Fruit fly (Drosophila melanogaster) whole organism, larva: ENCODE data around the gene Jupiter.
A peak's percentile ranks its signal among the peaks of the same experiment; 100 is the strongest.

ENCODE experiments used
- noc ChIP-seq: fragments of 200-800 bp; sonication (Bioruptor generic); optimal IDR thresholded peaks from 3 replicates; lab custom pipeline; 2019; ENCODE audit warnings: missing biosample characterization, mild to moderate bottlenecking, missing genetic modification characterization, moderate library complexity

The Jupiter gene

DNA sequence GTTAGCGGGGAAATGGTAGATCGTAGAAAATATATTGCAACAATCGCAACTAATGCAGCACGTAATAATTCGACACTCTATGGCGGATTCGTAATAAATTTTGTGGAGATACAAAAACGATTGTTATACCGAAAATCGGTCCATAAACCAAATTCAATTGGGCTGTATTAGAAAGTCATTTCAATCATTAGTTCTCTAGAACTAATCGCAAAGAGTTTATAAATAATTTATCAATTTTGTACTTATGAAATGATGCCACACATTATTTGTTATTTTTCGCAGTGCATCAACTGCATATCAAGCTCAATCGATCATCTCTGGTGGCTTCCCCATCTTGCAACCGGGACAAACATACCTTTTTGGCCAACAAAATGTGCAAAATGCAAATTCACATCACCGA, 7.2 kb downstream of the Jupiter start:
- no peak for TF ChIP-seq noc

DNA sequence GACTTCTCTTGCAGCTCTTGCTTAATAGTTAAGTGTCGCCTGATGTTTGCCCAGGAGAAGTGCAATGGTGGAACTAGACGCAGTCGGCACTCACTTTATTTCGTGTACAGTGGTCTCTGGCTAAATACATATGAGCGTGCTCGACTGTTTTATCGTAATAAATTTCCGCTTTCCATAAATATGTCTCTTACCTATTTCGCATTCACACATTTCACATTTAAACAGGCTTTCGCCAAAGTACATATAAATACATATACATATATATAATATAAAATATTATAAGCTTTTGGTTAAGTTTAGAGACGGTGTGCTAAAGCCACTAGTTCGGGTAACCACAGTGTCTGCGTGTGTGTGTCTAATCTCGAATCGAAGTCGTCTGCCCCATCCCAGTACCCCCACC, 13.0 kb downstream of the Jupiter start:
- TF ChIP-seq noc = no peak

DNA sequence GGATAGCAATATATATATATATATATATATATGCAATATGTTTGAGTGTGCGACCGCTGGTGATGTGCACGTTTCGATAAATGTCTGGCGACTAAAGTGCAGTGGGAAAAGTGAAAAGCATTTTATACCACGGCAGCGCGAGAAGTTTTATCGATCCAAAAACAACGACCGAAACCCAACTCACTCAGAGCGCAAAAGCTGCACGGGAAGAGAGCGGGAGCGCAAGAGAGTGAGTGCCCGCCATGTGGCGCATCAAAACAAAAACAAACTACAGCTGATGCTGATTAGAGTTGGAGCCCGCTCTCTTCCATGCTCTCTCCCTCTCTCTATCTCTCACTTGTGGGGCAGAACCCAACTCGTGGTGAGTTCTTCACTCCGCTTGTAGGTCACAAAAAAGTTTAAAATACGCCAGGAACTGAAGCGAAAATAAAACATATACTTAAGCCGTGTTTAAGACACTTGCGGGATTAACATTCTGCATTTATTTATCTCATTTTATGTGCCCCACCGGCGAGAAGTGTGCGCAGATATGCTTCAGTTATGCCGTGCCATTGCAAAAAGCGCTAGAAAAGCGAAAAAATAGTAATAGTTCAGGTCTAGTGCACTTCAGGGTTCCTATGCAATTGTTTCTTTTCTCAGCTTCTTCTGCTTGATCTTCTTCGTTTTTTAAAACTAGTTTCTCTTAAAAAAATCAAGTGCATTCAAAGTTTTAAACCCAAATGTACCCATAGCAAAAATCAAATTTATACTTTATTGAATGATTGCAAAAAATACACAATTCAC, 14.9 kb downstream of the Jupiter start:
- no peak for TF ChIP-seq noc

DNA sequence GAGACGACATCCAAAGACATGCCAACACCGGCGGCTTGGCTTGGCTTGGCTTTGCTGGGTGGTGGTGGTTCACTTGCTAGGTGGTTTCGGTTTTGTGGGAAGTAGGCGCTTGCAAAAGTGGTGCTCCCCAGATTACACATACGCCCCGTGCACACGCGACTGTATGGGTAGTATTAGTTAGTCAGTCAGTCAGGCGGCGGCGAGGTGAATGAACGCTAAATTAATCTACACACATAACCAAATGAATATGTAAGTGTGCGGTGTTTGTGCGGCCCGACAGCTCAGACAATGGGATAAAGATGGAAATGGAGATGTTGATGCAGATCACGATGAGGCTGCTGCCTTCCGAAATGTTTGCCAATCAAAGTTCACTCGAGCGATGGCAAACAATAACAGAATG, 16.6 kb downstream of the Jupiter start:
- TF ChIP-seq noc = no peak

DNA sequence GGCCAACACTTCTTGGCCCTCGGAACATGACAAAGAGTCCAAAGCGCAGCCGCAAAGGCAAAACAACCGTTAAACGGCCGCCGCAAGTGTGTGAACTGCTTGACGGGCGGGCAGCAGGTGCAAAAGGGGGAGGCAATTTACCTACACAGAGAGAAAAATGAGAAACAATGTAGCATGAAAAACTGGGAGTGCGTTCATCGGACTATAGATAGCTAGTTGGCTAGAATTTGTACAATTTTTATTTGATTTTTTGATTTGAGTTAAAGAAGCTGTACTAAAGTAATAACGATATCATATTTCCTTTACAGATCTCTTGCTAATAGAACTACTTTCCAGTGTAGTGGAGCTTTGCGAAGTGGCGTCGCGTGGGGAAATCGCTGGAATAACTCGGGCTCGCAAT, 24.2 kb downstream of the Jupiter start:
- TF ChIP-seq noc = no peak

DNA sequence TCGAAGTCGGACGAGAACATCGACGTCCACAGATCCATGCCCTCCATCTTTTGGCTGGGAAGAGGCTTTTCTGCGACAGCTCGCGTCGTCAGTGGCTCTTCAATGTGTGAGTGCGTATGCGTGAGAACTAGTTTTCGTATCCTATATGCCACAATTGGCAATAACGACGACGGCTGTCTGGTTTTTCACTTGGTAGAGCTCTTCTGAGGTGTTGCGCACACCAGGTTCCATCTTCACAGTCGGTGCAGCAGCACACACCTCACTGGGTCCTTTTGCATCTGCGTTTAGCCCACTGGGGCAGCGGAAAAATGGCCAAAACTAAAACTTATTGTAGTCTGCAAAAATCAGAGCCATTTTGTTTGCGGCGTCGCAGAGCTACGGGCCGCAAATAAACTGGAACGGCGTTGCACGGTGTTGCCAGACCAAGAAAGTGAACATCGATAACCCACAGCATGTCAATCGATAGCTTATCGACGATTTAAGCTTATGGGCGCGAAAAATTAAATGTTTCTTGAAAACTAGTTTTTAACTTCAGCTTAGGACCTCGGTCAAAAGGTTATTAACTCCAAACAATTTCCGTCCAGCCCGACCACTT, 29.8 kb downstream of the Jupiter start, which contains the start of gene CG6791:
Gene CG6791, minus strand, starts transcription at position 383 of the 595 bp plus-strand sequence.
- no peak for TF ChIP-seq noc

DNA sequence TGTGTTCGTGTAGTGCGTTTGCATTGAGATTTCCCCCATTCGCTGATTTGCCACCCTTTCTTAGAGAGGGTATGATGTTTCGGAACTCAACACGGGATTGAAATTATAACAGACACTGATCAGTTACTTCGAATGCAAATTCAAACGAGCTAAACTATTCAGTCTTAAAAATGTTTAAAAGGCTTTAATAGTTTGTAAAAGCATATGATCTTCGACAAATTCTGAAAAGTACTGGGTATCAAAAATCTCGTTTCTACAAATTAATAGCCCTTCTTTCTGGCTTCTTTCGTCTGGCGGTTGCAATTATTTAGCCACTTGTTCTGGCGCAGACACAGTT, 37.5 kb downstream of the Jupiter start:
- peak; percentile 30 for TF ChIP-seq noc

DNA sequence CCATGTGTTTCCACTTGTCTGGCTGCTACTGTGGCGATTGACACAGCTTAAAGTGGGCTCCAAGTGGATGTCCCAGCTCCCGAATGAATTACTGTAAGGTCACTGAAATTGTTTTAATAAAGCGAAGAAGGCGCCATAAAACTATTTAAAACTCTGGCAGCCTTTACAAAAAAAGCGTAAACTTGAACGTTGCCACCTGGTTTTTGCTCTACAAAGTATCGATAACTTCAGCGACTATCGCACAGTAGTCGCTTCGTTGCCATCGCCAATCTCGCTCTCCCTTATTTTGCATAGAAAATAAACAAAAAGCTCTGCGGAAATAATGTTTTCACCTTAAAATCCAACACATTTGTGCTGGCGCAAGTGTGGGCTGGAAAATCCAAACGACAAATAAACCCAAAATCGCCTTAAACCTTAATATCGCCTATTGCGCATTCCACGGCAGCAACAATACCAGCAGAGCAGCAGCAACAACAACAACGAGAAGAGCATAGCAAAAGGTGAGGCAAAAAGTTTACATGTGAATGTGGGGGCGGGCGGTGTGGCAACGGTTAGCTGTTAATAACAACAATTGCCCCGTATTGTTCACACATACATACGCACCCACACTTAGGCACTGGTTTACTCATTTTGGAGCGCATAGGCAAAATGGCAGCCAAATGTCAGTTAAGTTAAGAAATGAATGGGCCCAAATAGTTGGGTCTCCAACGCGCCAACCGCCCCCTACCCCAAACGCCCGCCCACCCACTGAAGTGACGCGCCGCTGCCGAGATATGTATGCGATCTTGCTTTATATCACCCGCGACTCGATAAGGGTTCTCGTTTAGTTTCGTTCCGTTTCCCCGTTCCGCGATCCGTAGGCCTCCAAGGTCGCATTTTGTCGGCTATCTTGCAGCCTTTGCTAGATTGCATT, 38.1 kb downstream of the Jupiter start, which contains the start of gene wkd:
Gene wkd, plus strand, starts transcription at position 237 of the 913 bp plus-strand sequence.
- no peak for TF ChIP-seq noc

DNA sequence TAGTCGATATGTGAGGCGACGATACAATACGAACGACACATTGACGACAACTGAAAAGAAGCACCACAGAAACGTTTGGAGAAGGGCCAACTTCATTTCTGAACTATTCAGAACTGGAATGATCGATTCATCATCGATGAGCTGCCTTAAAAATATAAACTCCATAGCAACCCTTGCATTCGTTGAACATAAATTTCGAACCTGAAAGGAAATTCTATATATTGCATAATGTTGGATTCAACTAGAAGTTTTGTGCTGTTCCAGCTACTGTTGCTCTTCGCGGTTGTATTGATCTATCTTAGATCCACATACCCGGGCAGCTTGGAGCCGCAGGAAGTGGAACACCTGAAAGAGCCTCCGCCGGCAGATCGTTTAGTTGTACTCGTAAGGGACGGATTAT, 41.1 kb downstream of the Jupiter start, which contains the start of the genes CG6790 and CG5342:
Gene CG6790, minus strand, starts transcription at position 101 of the 400 bp plus-strand sequence.
Gene CG5342, plus strand, starts transcription at position 182 of the 400 bp plus-strand sequence.
- TF ChIP-seq noc = no peak

DNA sequence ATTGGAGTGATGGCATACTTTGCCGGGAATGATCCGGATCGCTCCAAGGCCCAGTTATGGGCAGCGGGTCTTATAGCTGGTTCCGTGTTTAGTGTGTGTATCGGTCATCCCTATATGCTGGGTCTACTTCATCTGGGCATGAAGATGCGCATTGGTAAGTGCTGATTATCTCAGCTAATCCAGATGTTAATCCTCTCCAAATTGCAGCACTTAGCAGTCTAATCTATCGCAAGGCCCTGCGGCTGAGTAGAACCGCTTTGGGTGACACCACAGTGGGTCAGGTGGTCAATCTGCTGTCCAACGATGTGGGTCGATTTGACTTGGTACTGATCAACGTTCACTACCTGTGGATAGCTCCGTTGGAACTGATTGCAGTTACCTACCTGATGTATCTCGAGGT, 48.3 kb downstream of the Jupiter start:
- TF ChIP-seq noc = no peak

DNA sequence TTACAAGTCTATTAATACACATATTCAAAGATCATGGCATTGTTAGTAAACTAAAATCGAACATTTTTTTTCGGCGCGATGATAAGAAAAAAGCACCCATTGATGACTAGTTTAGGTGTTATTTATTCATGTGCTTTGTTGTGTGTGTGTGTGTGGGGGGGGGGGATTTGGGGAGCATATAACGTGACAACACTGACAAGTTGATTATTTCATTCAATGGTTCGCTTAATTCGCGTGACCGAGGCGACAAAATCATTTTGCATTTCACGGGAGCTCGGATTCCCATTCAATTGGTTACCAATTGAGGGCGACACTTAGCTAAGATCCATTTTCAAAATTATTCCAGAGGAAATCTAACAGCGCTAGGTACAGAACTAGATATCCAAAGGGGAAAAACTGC, 49.7 kb downstream of the Jupiter start:
- TF ChIP-seq noc = no peak

DNA sequence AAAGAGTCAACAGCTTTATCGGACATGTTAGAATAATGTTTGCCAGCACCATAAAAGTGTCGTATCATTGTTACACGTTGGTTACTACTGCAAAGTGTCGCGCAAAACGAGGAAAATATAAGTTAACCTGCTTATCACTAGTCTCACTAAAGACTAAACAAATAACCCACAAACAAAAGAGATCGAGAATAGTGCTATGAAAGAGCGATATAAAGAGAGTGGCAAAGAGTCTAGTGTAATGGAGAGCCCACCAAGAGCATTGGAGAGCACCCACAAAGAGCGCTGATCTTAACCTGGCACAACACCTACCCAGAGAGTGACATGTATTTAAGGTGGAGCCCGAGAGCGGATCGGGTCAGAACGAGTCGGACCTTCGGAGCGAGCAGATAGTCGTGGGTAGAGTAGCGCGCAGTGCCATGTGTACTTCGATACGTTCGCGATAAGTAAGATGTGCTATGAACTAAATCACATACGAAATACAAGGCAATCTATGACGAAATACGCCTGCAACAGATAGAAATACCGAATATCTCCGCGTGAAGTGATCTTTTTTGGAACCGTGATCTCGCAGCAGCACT, 50.7 kb downstream of the Jupiter start, which contains the start of gene Mrp4:
Gene Mrp4, plus strand, starts transcription at position 378 of the 578 bp plus-strand sequence.
- TF ChIP-seq noc = peak; percentile 31

DNA sequence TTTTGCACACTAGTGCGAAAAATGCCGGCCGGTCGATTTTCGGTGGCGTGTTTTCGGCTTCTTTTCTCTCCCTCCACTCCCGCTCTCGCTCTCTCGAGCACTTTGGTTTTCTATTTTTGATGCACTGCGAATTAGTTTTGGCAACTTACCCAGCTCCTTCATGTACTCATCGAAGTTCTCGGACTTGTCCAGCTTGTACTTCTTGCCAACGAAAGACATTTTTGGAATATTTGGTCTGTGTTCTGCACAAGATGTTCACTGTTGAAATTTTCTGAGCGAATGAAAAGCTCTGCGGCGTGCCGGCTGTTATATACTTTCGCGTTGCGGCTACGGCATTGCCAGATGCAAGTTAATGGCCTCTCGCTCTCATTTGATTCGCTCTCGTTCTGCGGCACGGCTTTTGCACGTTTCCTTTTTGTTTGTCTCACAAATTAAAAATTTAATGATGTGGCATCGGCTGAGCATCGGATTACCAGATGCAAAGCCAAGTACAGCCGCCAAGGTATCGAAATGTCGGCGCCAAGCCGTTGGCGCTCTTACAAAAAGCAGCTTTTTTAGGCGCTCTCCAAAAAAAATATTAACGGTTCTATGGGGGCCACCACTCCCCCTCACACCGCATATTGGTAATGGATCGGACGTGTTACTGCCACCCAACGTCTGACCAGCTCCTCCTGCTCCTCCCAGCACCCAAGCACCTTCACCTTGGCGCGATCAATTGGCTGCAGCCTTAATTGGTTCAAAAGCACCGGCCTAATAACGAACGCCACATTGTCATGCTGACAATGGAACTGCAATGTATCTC, 52.7 kb downstream of the Jupiter start, which contains the start of the genes fabp and sea:
Gene fabp, minus strand, starts transcription at position 286 of the 802 bp plus-strand sequence.
Gene sea, minus strand, starts transcription at position 286 of the 802 bp plus-strand sequence.
- TF ChIP-seq noc = peak; percentile 77

DNA sequence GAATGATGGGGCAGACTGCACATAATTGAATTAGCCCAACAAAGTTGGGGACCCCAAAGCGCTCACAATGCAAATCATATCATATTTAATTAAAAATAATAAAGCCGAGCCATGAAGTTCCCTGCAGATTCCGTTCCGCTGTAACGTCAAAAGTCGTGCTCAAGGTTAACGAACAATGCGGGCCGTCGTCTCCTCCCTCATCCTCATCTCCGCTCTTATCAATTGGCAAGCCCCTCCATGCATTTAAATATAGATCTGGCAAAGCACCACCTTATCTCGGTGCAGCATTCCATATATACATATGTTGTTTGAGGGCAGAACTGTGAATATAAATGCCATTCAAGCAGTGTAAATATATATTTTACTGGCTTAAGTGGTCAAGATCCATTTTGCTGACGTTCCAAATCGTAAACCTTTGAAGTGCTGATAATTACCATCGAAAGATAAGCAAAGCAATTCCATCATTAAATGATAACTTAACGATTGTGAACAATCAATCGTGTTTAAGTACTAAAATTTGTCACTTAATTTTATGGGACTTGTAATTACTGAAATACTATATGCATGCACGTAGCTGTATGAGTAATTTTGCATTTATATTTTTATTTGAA, 54.8 kb downstream of the Jupiter start:
- TF ChIP-seq noc = peak; percentile 20

DNA sequence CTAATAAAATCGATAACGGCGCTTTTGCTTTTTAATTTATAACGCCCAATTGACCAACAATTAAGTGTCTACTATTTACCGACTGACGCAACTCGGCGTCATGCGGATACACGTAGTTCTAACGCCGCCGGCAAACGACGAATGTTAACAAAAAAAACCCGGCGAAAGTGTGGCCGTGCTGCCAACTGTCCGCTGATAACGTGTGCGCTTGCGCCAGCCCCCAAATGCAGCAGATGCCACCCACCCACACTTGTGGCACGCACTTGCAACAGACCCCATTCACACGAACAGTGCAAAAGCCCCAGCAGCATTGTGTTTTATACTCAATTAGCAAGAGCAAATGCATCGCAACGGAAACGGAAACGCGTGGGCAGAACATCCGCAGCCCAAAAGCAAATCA, 56.6 kb downstream of the Jupiter start:
- no peak for TF ChIP-seq noc
